Fruit fly (Drosophila melanogaster): ENCODE results near the gene Zw10.

Zw10 gene

DNA sequence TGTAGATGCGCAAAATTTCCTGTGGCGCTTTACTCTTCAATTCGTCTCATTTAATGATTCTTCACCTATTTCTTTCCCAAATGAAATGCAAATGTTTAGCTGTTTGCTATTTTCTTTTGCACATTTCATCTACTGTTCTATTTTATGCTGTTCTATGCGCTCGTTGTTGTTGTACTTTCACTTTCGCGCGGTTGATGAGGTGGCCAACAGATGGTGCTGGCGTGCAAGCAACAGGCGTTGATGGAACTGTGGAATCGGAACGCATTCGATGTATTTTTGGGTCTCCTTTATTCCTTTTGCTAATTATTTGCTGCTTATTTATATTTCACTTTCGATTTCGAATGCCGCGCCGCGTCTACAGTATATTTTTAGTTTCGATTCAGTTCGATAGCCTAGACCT lies 52.0 kb downstream of the Zw10 start (continued):
- TF ChIP-seq az2 (GFP tag; optimal IDR thresholded peaks at IDR 0.05) (no peak), dm (GFP tag; optimal IDR thresholded peaks at IDR 0.05) (no peak), CG30431 (GFP tag; optimal IDR thresholded peaks at IDR 0.05) (no peak), CHES-1-like (GFP tag; optimal IDR thresholded peaks at IDR 0.05) (no peak), Asciz (GFP tag; optimal IDR thresholded peaks at IDR 0.05) (no peak), CG14441 (GFP tag; IDR thresholded peaks at IDR 0.05) (no peak), lilli (GFP tag; optimal IDR thresholded peaks at IDR 0.05) (no peak), scrt (GFP tag; optimal IDR thresholded peaks at IDR 0.05) (peak; percentile 12), Dek (tag; optimal IDR thresholded peaks at IDR 0.05) (no peak), CG18619 (GFP tag; optimal IDR thresholded peaks at IDR 0.05) (no peak), CTCF (GFP tag; optimal IDR thresholded peaks at IDR 0.05) (peak; percentile 88), ara (GFP tag; IDR thresholded peaks at IDR 0.05) (no peak), CG18011 (GFP tag; optimal IDR thresholded peaks at IDR 0.05) (no peak), maf-S (GFP tag; optimal IDR thresholded peaks at IDR 0.05) (no peak), CG8765 (GFP tag; IDR thresholded peaks at IDR 0.05) (no peak)
